Fruit fly (Drosophila melanogaster) whole organism: Measurements from ENCODE around the gene B4.

Experiments
- CG8478 ChIP-seq: fragments of >200 bp; optimal IDR thresholded peaks from 2 replicates; lab custom pipeline; 2018; ENCODE audit warnings: inconsistent platforms
- Dll ChIP-seq: fragments of >200 bp; optimal IDR thresholded peaks from 2 replicates; lab custom pipeline; 2017
- EcR ChIP-seq, 2 experiments: fragments of >200 bp; optimal IDR thresholded peaks; 2 replicates each; lab custom pipeline; 2017; ENCODE audit warnings: missing biosample characterization in 2 of 2, missing genetic modification characterization in 2 of 2, missing genetic modification reagents in 2 of 2
- pan ChIP-seq: fragments of >200 bp; optimal IDR thresholded peaks from 2 replicates; lab custom pipeline; 2017
- psq ChIP-seq: fragments of >200 bp; optimal IDR thresholded peaks from 2 replicates; lab custom pipeline; 2017
- usp ChIP-seq: fragments of >200 bp; optimal IDR thresholded peaks from 2 replicates; lab custom pipeline; 2017; ENCODE audit warnings: missing biosample characterization, missing genetic modification characterization, mixed read lengths

DNA sequence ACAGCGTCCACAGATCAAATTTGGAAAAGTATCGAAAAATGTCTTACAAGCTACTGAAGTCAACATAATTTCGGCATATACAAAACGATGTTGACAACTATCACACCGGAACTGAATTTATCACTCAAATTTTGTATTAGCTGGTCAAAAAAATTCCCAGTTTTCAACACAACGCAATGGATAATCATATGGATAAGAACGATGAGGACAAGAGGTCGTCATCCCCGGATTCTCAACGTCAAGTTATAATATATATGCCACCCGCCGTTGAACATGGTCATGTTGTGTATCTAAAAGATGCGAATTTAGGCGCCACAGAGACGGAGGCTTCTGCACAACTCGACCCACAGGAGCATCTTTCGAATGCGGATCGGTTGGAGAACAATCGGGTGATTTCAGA is 6.7 kb downstream of the B4 start, which contains the start of gene CG9263:
- no peak for TF ChIP-seq CG8478 (lab: Kevin White, UChicago)
- TF ChIP-seq usp: no peak
- no peak for TF ChIP-seq pan (lab: Kevin White, UChicago)
- no peak for TF ChIP-seq psq (lab: Kevin White, UChicago)
- no peak for TF ChIP-seq EcR (GFP tag; optimal IDR thresholded peaks at IDR 0.05; lab: Kevin White, UChicago)
- no peak for TF ChIP-seq Dll
